Fruit fly (Drosophila melanogaster) S2 (cell line): ENCODE measurements around the gene CG18262.

Experiments
- CG8478 ChIP-seq: fragments of >200 bp; optimal IDR thresholded peaks from 2 replicates; lab custom pipeline; 2018
- CTCF ChIP-seq, 2 experiments: fragments of >200 bp; optimal IDR thresholded peaks; 2 replicates each; lab custom pipeline; 2018

DNA sequence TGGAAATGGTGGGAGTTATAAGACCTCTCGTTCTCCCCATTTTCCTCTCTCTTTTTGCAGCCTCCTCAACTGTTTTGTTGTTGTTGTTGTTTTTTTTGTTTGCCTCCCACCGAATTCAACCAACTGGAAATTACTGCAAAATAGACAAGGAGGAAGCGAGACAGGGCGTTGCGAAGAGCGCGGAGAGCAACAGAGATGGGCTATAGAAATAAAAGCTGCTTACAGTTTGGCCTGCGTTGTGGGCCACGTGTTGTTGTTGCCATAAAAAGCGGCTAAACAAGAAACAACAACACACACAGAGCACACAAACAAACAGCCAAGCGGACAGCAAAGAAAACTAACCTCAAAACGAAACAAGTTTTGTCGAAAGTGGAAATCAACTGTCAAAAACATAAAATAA, 41.8 kb downstream of the CG18262 start:
- TF ChIP-seq CTCF (optimal IDR thresholded peaks at IDR 0.05; lab: Kevin White, UChicago) (no peak), CG8478 (no peak)
